Worm (Caenorhabditis elegans) whole organism, L1 larva: Measurements from ENCODE around the gene srg-50.

ENCODE experiments used
- C04F5.9 ChIP-seq: sonication (generic microtip); optimal IDR thresholded peaks from 2 replicates; lab custom pipeline; 2016; ENCODE audit warnings: missing genetic modification characterization, missing compliant biosample characterization
- C16A3.4 ChIP-seq: fragments of 150-350 bp; optimal IDR thresholded peaks from 2 replicates; lab custom pipeline; 2014; ENCODE audit warnings: missing biosample characterization, missing genetic modification characterization
- F16B12.6 ChIP-seq: fragments of 150-350 bp; optimal IDR thresholded peaks from 2 replicates; lab custom pipeline; 2014; ENCODE audit warnings: missing biosample characterization, missing genetic modification characterization
- Y116A8C.19 ChIP-seq: sonication (generic microtip); optimal IDR thresholded peaks from 2 replicates; lab custom pipeline; 2016; ENCODE audit warnings: missing compliant biosample characterization, missing genetic modification characterization, borderline replicate concordance
- aha-1 ChIP-seq: fragments of 150-350 bp; optimal IDR thresholded peaks from 2 replicates; lab custom pipeline; 2014; ENCODE audit warnings: missing biosample characterization, missing genetic modification characterization
- alr-1 ChIP-seq: fragments of 200-800 bp; sonication (Bioruptor generic); optimal IDR thresholded peaks from 2 replicates; lab custom pipeline; 2018; ENCODE audit warnings: borderline replicate concordance, mild to moderate bottlenecking, missing genetic modification characterization, missing compliant biosample characterization
- aly-2 ChIP-seq: fragments of 150-350 bp; optimal IDR thresholded peaks from 2 replicates; lab custom pipeline; 2014; ENCODE audit warnings: missing biosample characterization, missing genetic modification characterization
- blmp-1 ChIP-seq: fragments of 150-350 bp; optimal IDR thresholded peaks from 2 replicates; lab custom pipeline; 2014; ENCODE audit warnings: missing biosample characterization, missing genetic modification characterization
- ceh-82 ChIP-seq, 3 experiments: fragments of 150-350 bp in 1 of 3; sonication (generic microtip) in 2 of 3; optimal IDR thresholded peaks; 2 replicates each; lab custom pipeline; 2014 to 2017; ENCODE audit warnings: missing biosample characterization in 3 of 3, missing genetic modification characterization in 3 of 3
- ceh-88 ChIP-seq: fragments of 200-800 bp; sonication (Bioruptor generic); IDR thresholded peaks from 2 replicates; pipeline ENCODE4 v1.3.6; 2022; ENCODE audit warnings: missing genetic modification characterization, missing compliant biosample characterization
- ceh-90 ChIP-seq: sonication (generic microtip); optimal IDR thresholded peaks from 2 replicates; lab custom pipeline; 2016; ENCODE audit warnings: missing genetic modification characterization, missing compliant biosample characterization
- ces-1 ChIP-seq: fragments of 150-350 bp; optimal IDR thresholded peaks from 2 replicates; lab custom pipeline; 2014; ENCODE audit warnings: missing biosample characterization, missing genetic modification reagents, missing genetic modification characterization
- dpl-1 ChIP-seq, 3 experiments: fragments of 150-350 bp in 2 of 3; sonication (generic microtip) in 1 of 3; optimal IDR thresholded peaks; 2 replicates each; lab custom pipeline; 2014 to 2017; ENCODE audit warnings: missing biosample characterization in 3 of 3, missing genetic modification characterization in 3 of 3, missing genetic modification reagents in 3 of 3
- efl-3 ChIP-seq: fragments of 200-800 bp; sonication (Bioruptor generic); optimal IDR thresholded peaks from 2 replicates; lab custom pipeline; 2018; ENCODE audit warnings: mild to moderate bottlenecking, missing genetic modification characterization, missing compliant biosample characterization
- egl-13 ChIP-seq: sonication (generic microtip); optimal IDR thresholded peaks from 2 replicates; lab custom pipeline; 2016; ENCODE audit warnings: missing genotype, missing genetic modification reagents, missing genetic modification characterization, missing compliant biosample characterization
- egl-27 ChIP-seq, 2 experiments: fragments of 150-350 bp in 1 of 2; sonication (generic microtip); optimal IDR thresholded peaks; 3 replicates each; lab custom pipeline; 2017 to 2018; ENCODE audit warnings: missing biosample characterization in 2 of 2, missing genetic modification characterization in 2 of 2, missing genetic modification reagents in 2 of 2
- fkh-4 ChIP-seq: sonication (generic microtip); optimal IDR thresholded peaks from 2 replicates; lab custom pipeline; 2016; ENCODE audit warnings: missing compliant biosample characterization, missing genetic modification characterization, borderline replicate concordance
- fkh-8 ChIP-seq: sonication (generic microtip); optimal IDR thresholded peaks from 2 replicates; lab custom pipeline; 2016; ENCODE audit warnings: mild to moderate bottlenecking, missing genetic modification characterization, missing compliant biosample characterization
- fos-1 ChIP-seq: fragments of 150-350 bp; optimal IDR thresholded peaks from 2 replicates; lab custom pipeline; 2014; ENCODE audit warnings: missing biosample characterization, missing genetic modification characterization
- hlh-4 ChIP-seq: sonication (generic microtip); optimal IDR thresholded peaks from 2 replicates; lab custom pipeline; 2016; ENCODE audit warnings: mild to moderate bottlenecking, missing genetic modification characterization, missing compliant biosample characterization
- jun-1 ChIP-seq: fragments of 150-350 bp; optimal IDR thresholded peaks from 2 replicates; lab custom pipeline; 2014; ENCODE audit warnings: missing biosample characterization, missing genetic modification reagents, missing genetic modification characterization
- lin-15B ChIP-seq: fragments of 150-350 bp; sonication (generic microtip); optimal IDR thresholded peaks from 3 replicates; lab custom pipeline; 2014; ENCODE audit warnings: missing biosample characterization, missing genetic modification characterization
- lin-39 ChIP-seq: fragments of 150-350 bp; optimal IDR thresholded peaks from 2 replicates; lab custom pipeline; 2014; ENCODE audit warnings: missing biosample characterization, missing genetic modification reagents, missing genetic modification characterization
- lsy-2 ChIP-seq, 2 experiments: fragments of 150-350 bp; optimal IDR thresholded peaks; 2 replicates each; lab custom pipeline; 2014; ENCODE audit warnings: missing biosample characterization in 2 of 2, missing genetic modification characterization in 2 of 2
- mab-9 ChIP-seq: fragments of 200-800 bp; sonication (Bioruptor generic); IDR thresholded peaks from 2 replicates; pipeline ENCODE4 v1.3.6; 2022; ENCODE audit warnings: missing genetic modification reagents, missing genetic modification characterization, missing compliant biosample characterization
- mef-2 ChIP-seq: fragments of 150-350 bp; optimal IDR thresholded peaks from 2 replicates; lab custom pipeline; 2014; ENCODE audit warnings: missing biosample characterization, missing genetic modification characterization
- nhr-11 ChIP-seq: fragments of 150-350 bp; optimal IDR thresholded peaks from 2 replicates; lab custom pipeline; 2014; ENCODE audit warnings: missing biosample characterization, missing genetic modification characterization
- nhr-20 ChIP-seq: sonication (generic microtip); optimal IDR thresholded peaks from 2 replicates; lab custom pipeline; 2016; ENCODE audit warnings: mild to moderate bottlenecking, missing genetic modification characterization, missing compliant biosample characterization
- nhr-237 ChIP-seq: fragments of 150-350 bp; optimal IDR thresholded peaks from 2 replicates; lab custom pipeline; 2014; ENCODE audit warnings: missing biosample characterization, missing genetic modification characterization
- nhr-28 ChIP-seq: fragments of 150-350 bp; optimal IDR thresholded peaks from 2 replicates; lab custom pipeline; 2014; ENCODE audit warnings: missing biosample characterization, missing genetic modification characterization
- nhr-47 ChIP-seq: sonication (generic microtip); optimal IDR thresholded peaks from 2 replicates; lab custom pipeline; 2016; ENCODE audit warnings: mild to moderate bottlenecking, missing genetic modification characterization, moderate library complexity, missing compliant biosample characterization
- nhr-71 ChIP-seq: sonication (generic microtip); optimal IDR thresholded peaks from 2 replicates; lab custom pipeline; 2016; ENCODE audit warnings: mild to moderate bottlenecking, missing genetic modification characterization, moderate library complexity, missing compliant biosample characterization
- nhr-90 ChIP-seq: sonication (generic microtip); optimal IDR thresholded peaks from 2 replicates; lab custom pipeline; 2016; ENCODE audit warnings: mild to moderate bottlenecking, missing genetic modification characterization, missing compliant biosample characterization; ENCODE audit not compliant: poor library complexity
- pag-3 ChIP-seq: sonication (generic microtip); optimal IDR thresholded peaks from 2 replicates; lab custom pipeline; 2017; ENCODE audit warnings: missing genetic modification characterization, mild to moderate bottlenecking, missing compliant biosample characterization, antibody characterized with exemption, borderline replicate concordance; ENCODE audit not compliant: insufficient read depth
- pax-3 ChIP-seq: fragments of 200-800 bp; sonication (Bioruptor generic); optimal IDR thresholded peaks from 2 replicates; lab custom pipeline; 2018; ENCODE audit warnings: mild to moderate bottlenecking, missing genetic modification characterization, moderate library complexity, missing compliant biosample characterization
- rnt-1 ChIP-seq: sonication (generic microtip); optimal IDR thresholded peaks from 2 replicates; lab custom pipeline; 2016; ENCODE audit warnings: mild to moderate bottlenecking, missing genetic modification characterization, moderate library complexity, missing compliant biosample characterization
- snpc-4 ChIP-seq: fragments of 150-350 bp; optimal IDR thresholded peaks from 2 replicates; lab custom pipeline; 2014; ENCODE audit warnings: missing biosample characterization, missing genetic modification characterization
- snu-23 ChIP-seq: sonication (generic microtip); optimal IDR thresholded peaks from 2 replicates; lab custom pipeline; 2016; ENCODE audit warnings: missing genetic modification characterization, missing compliant biosample characterization
- sox-4 ChIP-seq: sonication (generic microtip); optimal IDR thresholded peaks from 2 replicates; lab custom pipeline; 2016; ENCODE audit warnings: missing genetic modification characterization, missing compliant biosample characterization
- swsn-7 ChIP-seq: sonication (generic microtip); optimal IDR thresholded peaks from 2 replicates; lab custom pipeline; 2016; ENCODE audit warnings: missing genetic modification characterization, missing compliant biosample characterization
- unc-130 ChIP-seq: fragments of 150-350 bp; optimal IDR thresholded peaks from 2 replicates; lab custom pipeline; 2017; ENCODE audit warnings: missing biosample characterization, missing genetic modification characterization, inconsistent platforms
- unc-30 ChIP-seq: sonication (generic microtip); optimal IDR thresholded peaks from 2 replicates; lab custom pipeline; 2017; ENCODE audit warnings: missing biosample characterization, missing genetic modification characterization
- vab-15 ChIP-seq: sonication (generic microtip); optimal IDR thresholded peaks from 2 replicates; lab custom pipeline; 2017; ENCODE audit warnings: missing genotype, mild to moderate bottlenecking, missing genetic modification characterization, missing compliant biosample characterization
- xbp-1 ChIP-seq: sonication (generic microtip); optimal IDR thresholded peaks from 2 replicates; lab custom pipeline; 2016; ENCODE audit warnings: missing genetic modification characterization, missing compliant biosample characterization
- zag-1 ChIP-seq: fragments of 150-350 bp; optimal IDR thresholded peaks from 2 replicates; lab custom pipeline; 2014; ENCODE audit warnings: missing biosample characterization, missing genetic modification characterization
- zip-4 ChIP-seq: fragments of 200-800 bp; sonication (Bioruptor generic); optimal IDR thresholded peaks from 2 replicates; lab custom pipeline; 2018; ENCODE audit warnings: mild to moderate bottlenecking, missing genetic modification characterization, moderate library complexity, missing compliant biosample characterization
- ztf-11 ChIP-seq, 2 experiments: sonication (generic microtip); optimal IDR thresholded peaks; 2 replicates each; lab custom pipeline; 2016 to 2017; ENCODE audit warnings: missing genetic modification characterization in 2 of 2, missing biosample characterization in 1 of 2, missing compliant biosample characterization in 1 of 2
- ztf-4 ChIP-seq: fragments of 150-350 bp; optimal IDR thresholded peaks from 2 replicates; lab custom pipeline; 2014; ENCODE audit warnings: missing biosample characterization, missing genetic modification characterization

Gene srg-50

DNA sequence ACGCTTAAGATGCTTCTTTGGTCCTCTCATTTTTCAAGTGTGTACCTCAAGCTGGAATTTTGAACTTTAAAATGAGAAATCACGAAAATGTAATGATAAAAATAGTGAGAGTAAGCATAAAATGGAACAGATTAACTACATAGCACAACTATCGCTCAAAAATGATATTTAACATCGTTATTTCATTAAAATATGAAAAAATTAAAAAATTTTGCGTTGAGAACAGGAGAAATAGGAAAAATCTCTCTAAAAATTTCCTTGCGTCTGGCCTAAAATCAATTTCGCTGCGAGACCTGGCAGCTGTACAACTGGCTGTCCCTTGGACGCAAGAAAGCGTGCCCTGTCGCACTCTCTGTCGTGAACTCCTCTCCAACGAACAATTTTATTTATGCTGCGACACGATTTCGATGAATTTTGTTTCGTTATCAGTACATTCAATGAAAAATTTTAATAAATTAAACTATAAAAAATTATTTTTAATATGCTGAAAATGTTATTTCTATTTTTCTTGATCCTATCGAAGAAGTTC is 9.7 kb upstream of the srg-50 start, which contains the start of gene rps-4 (continued):
- peak; percentile 61 for TF ChIP-seq fos-1 (tag; lab: Kevin White, UChicago)
- peak; percentile 89 for TF ChIP-seq nhr-90 (tag; lab: Kevin White, UChicago)
- TF ChIP-seq ztf-11 (tag; optimal IDR thresholded peaks at IDR 0.05; lab: Kevin White, UChicago): peak in 1 of 2 experiments; percentile 74
- TF ChIP-seq efl-3: no peak
- TF ChIP-seq lin-39 (tag; lab: Kevin White, UChicago): peak; percentile 59
- no peak for TF ChIP-seq egl-27 (tag; optimal IDR thresholded peaks at IDR 0.05; lab: Kevin White, UChicago)
- TF ChIP-seq blmp-1 (tag; lab: Kevin White, UChicago): peak; percentile 69
- peak; percentile 71 for TF ChIP-seq nhr-237 (tag; lab: Kevin White, UChicago)
- TF ChIP-seq snu-23 (GFP tag; lab: Kevin White, UChicago): peak; percentile 95
- TF ChIP-seq rnt-1: peak; percentile 94
- TF ChIP-seq nhr-47 (tag; lab: Kevin White, UChicago): peak; percentile 92
- peak; percentile 90 for TF ChIP-seq fkh-8 (tag; lab: Kevin White, UChicago)
- TF ChIP-seq aha-1 (tag; lab: Kevin White, UChicago): no peak
- peak; percentile 45 for TF ChIP-seq zip-4 (GFP tag; lab: Kevin White, UChicago)
- TF ChIP-seq hlh-4: no peak
- peak; percentile 82 for TF ChIP-seq egl-13
- no peak for TF ChIP-seq pag-3 (tag; lab: Kevin White, UChicago)
- TF ChIP-seq nhr-28 (tag; lab: Kevin White, UChicago): no peak
- peak; percentile 70 for TF ChIP-seq sox-4 (tag; lab: Kevin White, UChicago)
- TF ChIP-seq nhr-71 (tag; lab: Kevin White, UChicago): peak; percentile 95
- TF ChIP-seq Y116A8C.19 (tag; lab: Kevin White, UChicago): no peak
- TF ChIP-seq ceh-82 (tag; optimal IDR thresholded peaks at IDR 0.05; lab: Kevin White, UChicago): peak; percentile 74 to 95 (median 74)
- TF ChIP-seq C16A3.4 (tag; lab: Kevin White, UChicago): peak; percentile 95
- peak; percentile 26 for TF ChIP-seq fkh-4 (tag; lab: Kevin White, UChicago)
- TF ChIP-seq mef-2 (tag; lab: Kevin White, UChicago): peak; percentile 51
- TF ChIP-seq ces-1 (GFP tag; lab: Kevin White, UChicago): no peak
- peak; percentile 68 for TF ChIP-seq pax-3 (tag; lab: Kevin White, UChicago)
- TF ChIP-seq zag-1: no peak
- peak; percentile 23 for TF ChIP-seq aly-2 (tag; lab: Kevin White, UChicago)
- no peak for TF ChIP-seq unc-30
- peak; percentile 93 for TF ChIP-seq nhr-20 (tag; lab: Kevin White, UChicago)
- TF ChIP-seq dpl-1 (GFP tag; optimal IDR thresholded peaks at IDR 0.05; lab: Kevin White, UChicago): peak; percentile 82 to 87 (median 83)
- TF ChIP-seq vab-15 (tag; lab: Kevin White, UChicago): no peak
- TF ChIP-seq lsy-2 (tag; optimal IDR thresholded peaks at IDR 0.05; lab: Kevin White, UChicago): peak; percentile 91 to 95
- TF ChIP-seq C04F5.9 (tag; lab: Kevin White, UChicago): peak; percentile 62
- TF ChIP-seq ztf-4 (tag; lab: Kevin White, UChicago): peak; percentile 54
- peak; percentile 81 for TF ChIP-seq snpc-4
- TF ChIP-seq ceh-90 (tag; lab: Kevin White, UChicago): peak; percentile 58
- peak; percentile 77 for TF ChIP-seq ceh-88 (GFP tag; lab: Robert Waterston, UW)
- peak; percentile 92 for TF ChIP-seq xbp-1
- TF ChIP-seq mab-9: no peak
- TF ChIP-seq alr-1 (tag; lab: Kevin White, UChicago): no peak
- peak; percentile 65 for TF ChIP-seq F16B12.6
- TF ChIP-seq jun-1 (tag; lab: Kevin White, UChicago): peak; percentile 75
- peak; percentile 65 for TF ChIP-seq nhr-11
- peak; percentile 81 for TF ChIP-seq unc-130
- peak; percentile 98 for TF ChIP-seq lin-15B (tag; lab: Kevin White, UChicago)
- peak; percentile 91 for TF ChIP-seq swsn-7 (tag; lab: Kevin White, UChicago)
- TF ChIP-seq, all 84 proteins: peak for 60
